Fruit fly (Drosophila melanogaster): ENCODE data around the gene HINT1.

The HINT1 gene

dm6 chr2L:2755323-2755695 lies 14.6 kb upstream of the HINT1 start:
- no peak for TF ChIP-seq HLH106 (tag; optimal IDR thresholded peaks at IDR 0.05)
- TF ChIP-seq Mio (GFP tag; optimal IDR thresholded peaks at IDR 0.05) = no peak
- no peak for TF ChIP-seq rgr (GFP tag; optimal IDR thresholded peaks at IDR 0.05)
- TF ChIP-seq ey (GFP tag; optimal IDR thresholded peaks at IDR 0.05) = no peak
- no peak for TF ChIP-seq dsf (GFP tag; optimal IDR thresholded peaks at IDR 0.05; ENCODE audit: borderline replicate concordance)
- TF ChIP-seq CG9705 (GFP tag; optimal IDR thresholded peaks at IDR 0.05) = no peak
- TF ChIP-seq Dif (GFP tag; optimal IDR thresholded peaks at IDR 0.05; ENCODE audit: partially characterized antibody) = peak; percentile 97
- no peak for TF ChIP-seq pan (optimal IDR thresholded peaks at IDR 0.05)
- TF ChIP-seq N (GFP tag; optimal IDR thresholded peaks at IDR 0.05) = no peak
- no peak for TF ChIP-seq OdsH (GFP tag; optimal IDR thresholded peaks at IDR 0.05)
- no peak for TF ChIP-seq brk (GFP tag; optimal IDR thresholded peaks at IDR 0.05)
- TF ChIP-seq Hnf4 (GFP tag; optimal IDR thresholded peaks at IDR 0.05) = no peak
- TF ChIP-seq Vsx2 (GFP tag; optimal IDR thresholded peaks at IDR 0.05; ENCODE audit: partially characterized antibody) = no peak
- TF ChIP-seq jim (GFP tag; optimal IDR thresholded peaks at IDR 0.05) = peak; percentile 23
- TF ChIP-seq Rel (GFP tag; optimal IDR thresholded peaks at IDR 0.05) = no peak
- TF ChIP-seq Rel (tag; optimal IDR thresholded peaks at IDR 0.05) = no peak
- no peak for TF ChIP-seq Jra (GFP tag; optimal IDR thresholded peaks at IDR 0.05)
- no peak for TF ChIP-seq sv (GFP tag; optimal IDR thresholded peaks at IDR 0.05)
- TF ChIP-seq Sp1 (GFP tag; optimal IDR thresholded peaks at IDR 0.05) = no peak
- peak; percentile 42 for TF ChIP-seq Hr83 (GFP tag; optimal IDR thresholded peaks at IDR 0.05; ENCODE audit: poor library complexity, severe bottlenecking)
- no peak for TF ChIP-seq Dfd (GFP tag; optimal IDR thresholded peaks at IDR 0.05)
- no peak for TF ChIP-seq fru (GFP tag; optimal IDR thresholded peaks at IDR 0.05)
- TF ChIP-seq foxo (GFP tag; optimal IDR thresholded peaks at IDR 0.05) = no peak
- TF ChIP-seq Hr78 (GFP tag; optimal IDR thresholded peaks at IDR 0.05) = no peak
- TF ChIP-seq h (GFP tag; optimal IDR thresholded peaks at IDR 0.05) = peak; percentile 49
- no peak for TF ChIP-seq woc (GFP tag; optimal IDR thresholded peaks at IDR 0.05)
- no peak for TF ChIP-seq psq (GFP tag; optimal IDR thresholded peaks at IDR 0.05)
- no peak for TF ChIP-seq CG32264 (GFP tag; optimal IDR thresholded peaks at IDR 0.05)
- TF ChIP-seq usp (GFP tag; optimal IDR thresholded peaks at IDR 0.05) = no peak
- no peak for TF ChIP-seq CrebA (GFP tag; optimal IDR thresholded peaks at IDR 0.05; ENCODE audit: borderline replicate concordance)
- no peak for TF ChIP-seq br (GFP tag; optimal IDR thresholded peaks at IDR 0.05)
- TF ChIP-seq dmrt93B (GFP tag; optimal IDR thresholded peaks at IDR 0.05) = no peak
- TF ChIP-seq GATAd (GFP tag; optimal IDR thresholded peaks at IDR 0.05) = no peak
- peak; percentile 97 for TF ChIP-seq dl (GFP tag; optimal IDR thresholded peaks at IDR 0.05; ENCODE audit: insufficient read depth in 1 of 2, partially characterized antibody in 2 of 2)
- no peak for TF ChIP-seq Myc (optimal IDR thresholded peaks at IDR 0.05)
- no peak for TF ChIP-seq Abd-B (GFP tag; optimal IDR thresholded peaks at IDR 0.05)
- TF ChIP-seq lola (GFP tag; optimal IDR thresholded peaks at IDR 0.05) = no peak
- TF ChIP-seq sage (GFP tag; optimal IDR thresholded peaks at IDR 0.05) = peak; percentile 71
- TF ChIP-seq tai (GFP tag; optimal IDR thresholded peaks at IDR 0.05) = no peak

dm6 chr2L:2757930-2758556 lies 11.9 kb upstream of the HINT1 start:
- no peak for TF ChIP-seq Dfd (GFP tag; optimal IDR thresholded peaks at IDR 0.05)
- TF ChIP-seq tai (GFP tag; optimal IDR thresholded peaks at IDR 0.05) = no peak
- no peak for TF ChIP-seq ey (GFP tag; optimal IDR thresholded peaks at IDR 0.05)
- TF ChIP-seq Dif (GFP tag; optimal IDR thresholded peaks at IDR 0.05; ENCODE audit: partially characterized antibody) = no peak
- TF ChIP-seq Vsx2 (GFP tag; optimal IDR thresholded peaks at IDR 0.05; ENCODE audit: partially characterized antibody) = no peak
- TF ChIP-seq Hr83 (GFP tag; optimal IDR thresholded peaks at IDR 0.05; ENCODE audit: poor library complexity, severe bottlenecking) = no peak
- TF ChIP-seq GATAd (GFP tag; optimal IDR thresholded peaks at IDR 0.05) = no peak
- TF ChIP-seq woc (GFP tag; optimal IDR thresholded peaks at IDR 0.05) = no peak
- TF ChIP-seq Sp1 (GFP tag; optimal IDR thresholded peaks at IDR 0.05) = no peak
- TF ChIP-seq pan (optimal IDR thresholded peaks at IDR 0.05) = no peak

All from whole organism, wandering third instar larva.